Worm (Caenorhabditis elegans) whole organism, L3 larva: ENCODE data around the gene oac-31.

Source experiments
- ZK546.5 ChIP-seq: sonication (generic microtip); optimal IDR thresholded peaks from 2 replicates; lab custom pipeline; 2017; ENCODE audit warnings: missing biosample characterization, missing genetic modification characterization
- ama-1 ChIP-seq: fragments of 150-350 bp; optimal IDR thresholded peaks from 2 replicates; lab custom pipeline; 2018
- ceh-28 ChIP-seq: fragments of 150-350 bp; optimal IDR thresholded peaks from 2 replicates; lab custom pipeline; 2014; ENCODE audit warnings: missing biosample characterization, missing genetic modification reagents, missing genetic modification characterization
- elt-3 ChIP-seq, 3 experiments: fragments of 150-350 bp in 1 of 3; sonication (generic microtip) in 2 of 3; optimal IDR thresholded peaks; 2 replicates in 2 of 3; 4 replicates in 1 of 3; lab custom pipeline; 2014 to 2017; ENCODE audit warnings: missing biosample characterization in 3 of 3, missing genetic modification characterization in 3 of 3
- fos-1 ChIP-seq: fragments of 150-350 bp; optimal IDR thresholded peaks from 2 replicates; lab custom pipeline; 2014; ENCODE audit warnings: missing biosample characterization, missing genetic modification characterization
- jun-1 ChIP-seq: fragments of 150-350 bp; optimal IDR thresholded peaks from 2 replicates; lab custom pipeline; 2014; ENCODE audit warnings: missing biosample characterization, missing genetic modification reagents, missing genetic modification characterization
- pha-4 ChIP-seq: fragments of 150-350 bp; optimal IDR thresholded peaks from 2 replicates; lab custom pipeline; 2014; ENCODE audit warnings: missing biosample characterization, missing genetic modification reagents, missing genetic modification characterization
- pqm-1 ChIP-seq: fragments of 150-350 bp; optimal IDR thresholded peaks from 2 replicates; lab custom pipeline; 2017; ENCODE audit warnings: missing biosample characterization, missing genetic modification characterization, inconsistent platforms
- skn-1 ChIP-seq: fragments of 150-350 bp; optimal IDR thresholded peaks from 2 replicates; lab custom pipeline; 2014; ENCODE audit warnings: missing biosample characterization, missing genetic modification characterization
- snpc-4 ChIP-seq: fragments of 150-350 bp; optimal IDR thresholded peaks from 2 replicates; lab custom pipeline; 2014; ENCODE audit warnings: missing biosample characterization, missing genetic modification characterization
- ztf-11 ChIP-seq: fragments of 150-350 bp; optimal IDR thresholded peaks from 2 replicates; lab custom pipeline; 2014; ENCODE audit warnings: missing biosample characterization, missing genetic modification characterization

- no peak for TF ChIP-seq ama-1 (lab: Kevin White, UChicago)
- TF ChIP-seq skn-1, result no peak
- TF ChIP-seq fos-1 (tag; lab: Kevin White, UChicago), result no peak
- no peak for TF ChIP-seq ZK546.5 (tag; lab: Kevin White, UChicago)
- TF ChIP-seq ztf-11 (tag; lab: Kevin White, UChicago), result no peak
- no peak for TF ChIP-seq snpc-4 (tag; lab: Kevin White, UChicago)
- TF ChIP-seq jun-1 (tag; lab: Kevin White, UChicago), result no peak
- no peak for TF ChIP-seq elt-3 (tag; optimal IDR thresholded peaks at IDR 0.05; lab: Kevin White, UChicago)
- TF ChIP-seq pha-4 (tag; lab: Kevin White, UChicago), result no peak
- no peak for TF ChIP-seq pqm-1 (tag; lab: Kevin White, UChicago)
- TF ChIP-seq ceh-28 (tag; lab: Kevin White, UChicago), result no peak
These were observed 50.2 kb downstream of the oac-31 start, which contains the start of gene C38C3.6 for ce11 chrV:1491510-1491909.
